Worm (Caenorhabditis elegans) whole organism, early embryonic: Measurements from ENCODE around the gene nhr-51.

ENCODE experiments used
- B0310.2 ChIP-seq: sonication (generic microtip); optimal IDR thresholded peaks from 2 replicates; lab custom pipeline; 2016; ENCODE audit warnings: mild to moderate bottlenecking, missing genetic modification characterization, missing compliant biosample characterization
- ama-1 ChIP-seq: fragments of 150-350 bp; optimal IDR thresholded peaks from 2 replicates; lab custom pipeline; 2014
- hmbx-1 ChIP-seq: sonication (generic microtip); optimal IDR thresholded peaks from 2 replicates; lab custom pipeline; 2016; ENCODE audit warnings: mild to moderate bottlenecking, missing genetic modification characterization, missing compliant biosample characterization
- hnd-1 ChIP-seq: sonication (generic microtip); optimal IDR thresholded peaks from 2 replicates; lab custom pipeline; 2016; ENCODE audit warnings: missing genetic modification characterization, missing compliant biosample characterization
- pes-1 ChIP-seq: fragments of 200-800 bp; sonication (Bioruptor generic); IDR thresholded peaks from 2 replicates; pipeline ENCODE4 v1.3.6; 2022; ENCODE audit warnings: missing genetic modification reagents, missing genetic modification characterization, missing compliant biosample characterization
- tbx-37 ChIP-seq: fragments of 200-800 bp; sonication (Bioruptor generic); conservative IDR thresholded peaks from 2 replicates; pipeline ENCODE4 v1.3.6; 2022; ENCODE audit warnings: missing genetic modification reagents, missing genetic modification characterization, missing compliant biosample characterization
- tra-4 ChIP-seq: sonication (generic microtip); optimal IDR thresholded peaks from 2 replicates; lab custom pipeline; 2017; ENCODE audit warnings: missing genetic modification characterization, missing compliant biosample characterization

DNA sequence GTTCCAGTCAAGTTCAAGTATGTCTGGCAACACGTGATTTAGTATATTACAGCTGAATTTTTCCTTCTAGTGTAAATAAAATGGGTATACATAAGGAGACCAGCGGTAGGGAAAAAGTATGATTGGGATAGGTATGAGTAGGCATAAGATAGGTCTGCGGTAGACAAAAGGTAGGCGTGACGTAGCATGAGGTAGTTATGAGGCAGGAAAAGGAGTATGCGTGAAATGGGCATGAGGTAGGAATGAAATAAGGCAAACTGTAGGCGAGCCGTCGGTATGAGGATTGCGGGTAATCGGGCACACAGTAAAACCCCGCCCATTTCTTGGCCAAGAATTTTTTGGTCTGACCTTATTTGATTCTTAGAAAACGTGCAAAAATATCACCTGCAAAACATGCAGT is 47.6 kb downstream of the nhr-51 start:
- TF ChIP-seq pes-1 (GFP tag; lab: Robert Waterston, UW): no peak
- no peak for TF ChIP-seq tra-4 (tag; lab: Kevin White, UChicago)
- TF ChIP-seq ama-1 (lab: Kevin White, UChicago): no peak
- TF ChIP-seq B0310.2 (tag; lab: Kevin White, UChicago): no peak
- TF ChIP-seq hmbx-1 (tag; lab: Kevin White, UChicago): no peak
- TF ChIP-seq tbx-37 (GFP tag; lab: Robert Waterston, UW): no peak
- no peak for TF ChIP-seq hnd-1 (tag; lab: Kevin White, UChicago)
